Worm (Caenorhabditis elegans) whole organism, early embryonic: ENCODE results near the gene phy-3.

Experiments used
- B0310.2 ChIP-seq: sonication (generic microtip); optimal IDR thresholded peaks from 2 replicates; lab custom pipeline; 2016; ENCODE audit warnings: mild to moderate bottlenecking, missing genetic modification characterization, missing compliant biosample characterization
- F13C5.2 ChIP-seq: sonication (generic microtip); optimal IDR thresholded peaks from 2 replicates; lab custom pipeline; 2017; ENCODE audit warnings: mild to moderate bottlenecking, missing genetic modification characterization, inconsistent platforms, missing compliant biosample characterization
- aly-1 ChIP-seq: sonication (generic microtip); optimal IDR thresholded peaks from 2 replicates; lab custom pipeline; 2016; ENCODE audit warnings: missing genetic modification characterization, missing compliant biosample characterization
- ama-1 ChIP-seq: fragments of 150-350 bp; optimal IDR thresholded peaks from 2 replicates; lab custom pipeline; 2014
- ets-7 ChIP-seq: sonication (generic microtip); optimal IDR thresholded peaks from 2 replicates; lab custom pipeline; 2016; ENCODE audit warnings: missing genotype, missing genetic modification characterization, missing compliant biosample characterization
- flt-1 ChIP-seq: fragments of 200-800 bp; sonication (Bioruptor generic); IDR thresholded peaks from 2 replicates; pipeline ENCODE4 v1.3.6; 2022; ENCODE audit warnings: missing genetic modification characterization, missing compliant biosample characterization
- hmbx-1 ChIP-seq: sonication (generic microtip); optimal IDR thresholded peaks from 2 replicates; lab custom pipeline; 2016; ENCODE audit warnings: mild to moderate bottlenecking, missing genetic modification characterization, missing compliant biosample characterization
- hmg-4 ChIP-seq: fragments of 200-800 bp; sonication (Bioruptor generic); optimal IDR thresholded peaks from 2 replicates; lab custom pipeline; 2018; ENCODE audit warnings: mild to moderate bottlenecking, missing genetic modification characterization, missing compliant biosample characterization
- pes-1 ChIP-seq: fragments of 200-800 bp; sonication (Bioruptor generic); IDR thresholded peaks from 2 replicates; pipeline ENCODE4 v1.3.6; 2022; ENCODE audit warnings: missing genetic modification reagents, missing genetic modification characterization, missing compliant biosample characterization
- scrt-1 ChIP-seq: fragments of 200-800 bp; sonication (Bioruptor generic); IDR thresholded peaks from 2 replicates; pipeline ENCODE4 v1.3.6; 2022; ENCODE audit warnings: missing genetic modification characterization, missing compliant biosample characterization
- tbx-11 ChIP-seq: fragments of 200-800 bp; sonication (Bioruptor generic); IDR thresholded peaks from 2 replicates; pipeline ENCODE4 v1.3.6; 2022; ENCODE audit warnings: missing genetic modification characterization, missing compliant biosample characterization
- tbx-37 ChIP-seq: fragments of 200-800 bp; sonication (Bioruptor generic); conservative IDR thresholded peaks from 2 replicates; pipeline ENCODE4 v1.3.6; 2022; ENCODE audit warnings: missing genetic modification reagents, missing genetic modification characterization, missing compliant biosample characterization

DNA sequence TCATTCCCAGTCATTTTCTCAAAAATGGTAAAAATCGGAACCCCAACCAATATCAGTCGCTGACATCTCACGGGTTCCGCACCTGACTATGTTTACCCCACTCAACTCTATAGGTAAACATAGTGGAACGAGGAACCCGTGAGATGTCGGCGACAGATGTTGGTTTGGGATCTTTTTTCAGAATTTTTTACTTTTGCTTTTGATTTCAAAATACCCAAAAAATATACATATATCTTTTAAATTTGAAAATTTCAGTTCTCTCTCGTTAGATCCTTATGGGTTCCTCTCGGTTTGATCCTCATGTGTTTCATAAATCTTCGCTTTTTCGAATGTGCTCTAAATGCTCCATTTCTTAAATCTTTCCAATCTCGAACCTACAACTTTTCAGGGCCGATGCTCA, 40.7 kb downstream of the phy-3 start, which contains the start of gene srw-23:
- no peak for TF ChIP-seq tbx-37
- TF ChIP-seq tbx-11 (GFP tag; lab: Robert Waterston, UW): no peak
- TF ChIP-seq ama-1 (lab: Kevin White, UChicago): no peak
- TF ChIP-seq scrt-1 (GFP tag; lab: Robert Waterston, UW): no peak
- no peak for TF ChIP-seq aly-1
- no peak for TF ChIP-seq F13C5.2 (tag; lab: Kevin White, UChicago)
- TF ChIP-seq hmbx-1: no peak
- no peak for TF ChIP-seq ets-7 (tag; lab: Kevin White, UChicago)
- TF ChIP-seq B0310.2 (tag; lab: Kevin White, UChicago): no peak
- TF ChIP-seq hmg-4: no peak
- no peak for TF ChIP-seq flt-1 (GFP tag; lab: Robert Waterston, UW)
- TF ChIP-seq pes-1: no peak
